Fruit fly (Drosophila melanogaster) whole organism, embryonic: ENCODE data around the gene CG3662.

Experiments used
- Ada2b ChIP-seq: fragments of 200-800 bp; sonication (Bioruptor generic); IDR thresholded peaks from 2 replicates; pipeline ENCODE4 v1.3.6; 2022; ENCODE audit warnings: missing biosample characterization, missing genetic modification characterization
- Asciz ChIP-seq: fragments of 200-800 bp; sonication (Bioruptor generic); optimal IDR thresholded peaks from 2 replicates; lab custom pipeline; 2017; ENCODE audit warnings: missing biosample characterization, mild to moderate bottlenecking, missing genetic modification characterization, missing genetic modification reagents
- Atf-2 ChIP-seq: fragments of 200-800 bp; sonication (Bioruptor generic); optimal IDR thresholded peaks from 2 replicates; lab custom pipeline; 2016; ENCODE audit warnings: missing biosample characterization, missing genetic modification characterization
- CG12942 ChIP-seq: fragments of 200-800 bp; sonication (Bioruptor generic); optimal IDR thresholded peaks from 3 replicates; lab custom pipeline; 2016; ENCODE audit warnings: missing biosample characterization, missing genetic modification characterization
- CG13287 ChIP-seq: fragments of 200-800 bp; sonication (Bioruptor generic); IDR thresholded peaks from 2 replicates; pipeline ENCODE4 v1.3.6; 2022; ENCODE audit warnings: missing biosample characterization, missing genetic modification characterization; ENCODE audit not compliant: partially characterized antibody
- CG13894 ChIP-seq: fragments of 200-800 bp; sonication (Bioruptor generic); optimal IDR thresholded peaks from 3 replicates; lab custom pipeline; 2018; ENCODE audit warnings: missing biosample characterization, mild to moderate bottlenecking, missing genetic modification characterization, moderate library complexity
- CG1529 ChIP-seq: fragments of 200-800 bp; sonication (Bioruptor generic); optimal IDR thresholded peaks from 3 replicates; lab custom pipeline; 2018; ENCODE audit warnings: missing biosample characterization, missing genetic modification characterization
- CG16863 ChIP-seq: fragments of 200-800 bp; sonication (Bioruptor generic); optimal IDR thresholded peaks from 3 replicates; lab custom pipeline; 2016; ENCODE audit warnings: missing biosample characterization, missing genetic modification characterization
- CG17829 ChIP-seq: fragments of 200-800 bp; optimal IDR thresholded peaks from 2 replicates; lab custom pipeline; 2019; ENCODE audit warnings: missing biosample characterization, mild to moderate bottlenecking, missing genetic modification characterization, moderate library complexity
- CG1792 ChIP-seq: fragments of 200-800 bp; sonication (Bioruptor generic); optimal IDR thresholded peaks from 2 replicates; lab custom pipeline; 2016; ENCODE audit warnings: missing biosample characterization, missing genetic modification characterization
- CG2678 ChIP-seq: fragments of 200-800 bp; sonication (Bioruptor generic); optimal IDR thresholded peaks from 3 replicates; lab custom pipeline; 2019; ENCODE audit warnings: missing biosample characterization, mild to moderate bottlenecking, missing genetic modification characterization, moderate library complexity
- CG34422 ChIP-seq: fragments of 200-800 bp; sonication (Bioruptor generic); IDR thresholded peaks from 3 replicates; pipeline ENCODE4 v1.3.6; 2022; ENCODE audit warnings: missing biosample characterization, missing genetic modification characterization
- CG42726 ChIP-seq: fragments of 200-800 bp; sonication (Bioruptor generic); IDR thresholded peaks from 2 replicates; pipeline ENCODE4 v1.3.6; 2022; ENCODE audit warnings: missing biosample characterization, missing genetic modification characterization; ENCODE audit not compliant: partially characterized antibody
- CG7786 ChIP-seq: fragments of 200-800 bp; sonication (Bioruptor generic); optimal IDR thresholded peaks from 2 replicates; lab custom pipeline; 2016; ENCODE audit warnings: missing biosample characterization, missing genetic modification characterization
- CG7987 ChIP-seq: fragments of 200-800 bp; sonication (Bioruptor generic); optimal IDR thresholded peaks from 2 replicates; lab custom pipeline; 2018; ENCODE audit warnings: missing biosample characterization, mild to moderate bottlenecking, missing genetic modification characterization, moderate library complexity
- CG8281 ChIP-seq: fragments of 200-800 bp; sonication (Bioruptor generic); optimal IDR thresholded peaks from 2 replicates; lab custom pipeline; 2018; ENCODE audit warnings: missing biosample characterization, mild to moderate bottlenecking, missing genetic modification characterization, moderate library complexity
- CG8290 ChIP-seq, 3 experiments: fragments of 200-800 bp; sonication (Bioruptor generic); optimal IDR thresholded peaks; 2 replicates each; lab custom pipeline; 2016 to 2019; ENCODE audit warnings: missing biosample characterization in 3 of 3, missing genetic modification characterization in 3 of 3, mild to moderate bottlenecking in 2 of 3, moderate library complexity in 1 of 3
- CG9797 ChIP-seq: fragments of 200-800 bp; sonication (Bioruptor generic); optimal IDR thresholded peaks from 3 replicates; lab custom pipeline; 2018; ENCODE audit warnings: missing biosample characterization, mild to moderate bottlenecking, missing genetic modification characterization
- CG9817 ChIP-seq: fragments of 200-800 bp; sonication (Bioruptor generic); optimal IDR thresholded peaks from 2 replicates; lab custom pipeline; 2018; ENCODE audit warnings: missing biosample characterization, mild to moderate bottlenecking, missing genetic modification characterization, moderate library complexity
- CrebB ChIP-seq: fragments of 200-800 bp; sonication (Bioruptor generic); optimal IDR thresholded peaks from 3 replicates; lab custom pipeline; 2018; ENCODE audit warnings: missing biosample characterization, mild to moderate bottlenecking, missing genetic modification characterization
- D19B ChIP-seq: fragments of 200-800 bp; sonication (Bioruptor generic); optimal IDR thresholded peaks from 2 replicates; lab custom pipeline; 2017; ENCODE audit warnings: missing biosample characterization, mild to moderate bottlenecking, missing genetic modification characterization
- Doc2 ChIP-seq: fragments of 200-800 bp; sonication (Bioruptor generic); IDR thresholded peaks from 2 replicates; pipeline ENCODE4 v1.3.6; 2022; ENCODE audit warnings: missing biosample characterization, missing genetic modification characterization
- Drgx ChIP-seq: fragments of 200-800 bp; sonication (Bioruptor generic); IDR thresholded peaks from 2 replicates; pipeline ENCODE4 v1.3.6; 2022; ENCODE audit warnings: missing biosample characterization, missing genetic modification characterization
- Eip74EF ChIP-seq, 2 experiments: fragments of 200-800 bp in 1 of 2; fragments of >200 bp in 1 of 2; sonication (Bioruptor generic) in 1 of 2; optimal IDR thresholded peaks; 2 replicates each; lab custom pipeline; 2017 to 2019; ENCODE audit warnings: missing biosample characterization in 2 of 2, missing genetic modification characterization in 2 of 2, mild to moderate bottlenecking in 1 of 2, moderate library complexity in 1 of 2
- Hr51 ChIP-seq, 2 experiments: fragments of 200-800 bp; sonication (Bioruptor generic); optimal IDR thresholded peaks; 2 replicates in 1 of 2; 3 replicates in 1 of 2; lab custom pipeline; 2016 to 2018; ENCODE audit warnings: missing biosample characterization in 2 of 2, missing genetic modification characterization in 2 of 2, mild to moderate bottlenecking in 1 of 2, moderate library complexity in 1 of 2
- NC2α ChIP-seq: fragments of 200-800 bp; sonication (Bioruptor generic); optimal IDR thresholded peaks from 2 replicates; lab custom pipeline; 2016; ENCODE audit warnings: missing biosample characterization, missing genetic modification characterization
- Oaz ChIP-seq: fragments of 200-800 bp; sonication (Bioruptor generic); IDR thresholded peaks from 2 replicates; pipeline ENCODE4 v1.3.6; 2022; ENCODE audit warnings: missing biosample characterization, missing genetic modification characterization
- Sry-δ ChIP-seq: fragments of 200-800 bp; sonication (Bioruptor generic); optimal IDR thresholded peaks from 2 replicates; lab custom pipeline; 2016; ENCODE audit warnings: missing biosample characterization, missing genetic modification characterization
- Stat92E ChIP-seq, 3 experiments: fragments of >200 bp in 2 of 3; fragments of 200-800 bp in 1 of 3; sonication (Bioruptor generic) in 1 of 3; optimal IDR thresholded peaks; 2 replicates each; lab custom pipeline; 2017 to 2019; ENCODE audit warnings: missing biosample characterization in 3 of 3, missing genetic modification characterization in 3 of 3, mild to moderate bottlenecking in 1 of 3, moderate library complexity in 1 of 3
- bbx ChIP-seq: fragments of 200-800 bp; sonication (Bioruptor generic); IDR thresholded peaks from 2 replicates; pipeline ENCODE4 v1.3.6; 2022; ENCODE audit warnings: missing biosample characterization, missing genetic modification characterization; ENCODE audit not compliant: partially characterized antibody
- crc ChIP-seq: fragments of 200-800 bp; sonication (Bioruptor generic); optimal IDR thresholded peaks from 2 replicates; lab custom pipeline; 2016; ENCODE audit warnings: missing biosample characterization, missing genetic modification characterization
- croc ChIP-seq: fragments of 200-800 bp; sonication (Bioruptor generic); conservative IDR thresholded peaks from 3 replicates; pipeline ENCODE4 v1.3.6; 2022; ENCODE audit warnings: missing biosample characterization, missing genetic modification characterization
- crp ChIP-seq, 2 experiments: fragments of 200-800 bp; sonication (Bioruptor generic); optimal IDR thresholded peaks; 2 replicates in 1 of 2; 3 replicates in 1 of 2; lab custom pipeline; 2017; ENCODE audit warnings: missing biosample characterization in 2 of 2, missing genetic modification characterization in 2 of 2, mild to moderate bottlenecking in 1 of 2, moderate library complexity in 1 of 2
- dimm ChIP-seq: fragments of 200-800 bp; sonication (Bioruptor generic); IDR thresholded peaks from 2 replicates; pipeline ENCODE4 v1.3.6; 2022; ENCODE audit warnings: missing biosample characterization, missing genetic modification characterization
- emc ChIP-seq: fragments of 200-800 bp; sonication (Bioruptor generic); optimal IDR thresholded peaks from 2 replicates; lab custom pipeline; 2016; ENCODE audit warnings: missing biosample characterization, missing genetic modification characterization
- fd102C ChIP-seq: fragments of 200-800 bp; sonication (Bioruptor generic); optimal IDR thresholded peaks from 2 replicates; lab custom pipeline; 2018; ENCODE audit warnings: missing biosample characterization, mild to moderate bottlenecking, missing genetic modification characterization, moderate library complexity
- gfzf ChIP-seq: fragments of 200-800 bp; sonication (Bioruptor generic); optimal IDR thresholded peaks from 2 replicates; lab custom pipeline; 2016; ENCODE audit warnings: missing biosample characterization, mild to moderate bottlenecking, missing genetic modification characterization, moderate library complexity
- ind ChIP-seq: fragments of 200-800 bp; sonication (Bioruptor generic); optimal IDR thresholded peaks from 3 replicates; lab custom pipeline; 2016; ENCODE audit warnings: missing biosample characterization, missing genetic modification characterization
- ken ChIP-seq: fragments of 200-800 bp; sonication (Bioruptor generic); IDR thresholded peaks from 3 replicates; pipeline ENCODE4 v1.3.6; 2022; ENCODE audit warnings: missing biosample characterization, missing genetic modification characterization
- lmd ChIP-seq: fragments of 200-800 bp; sonication (Bioruptor generic); IDR thresholded peaks from 2 replicates; pipeline ENCODE4 v1.3.6; 2022; ENCODE audit warnings: missing biosample characterization, missing genetic modification characterization
- nerfin-1 ChIP-seq: fragments of 200-800 bp; sonication (Bioruptor generic); optimal IDR thresholded peaks from 3 replicates; lab custom pipeline; 2019; ENCODE audit warnings: missing biosample characterization, mild to moderate bottlenecking, missing genetic modification characterization, moderate library complexity
- nerfin-2 ChIP-seq: fragments of 200-800 bp; sonication (Bioruptor generic); IDR thresholded peaks from 2 replicates; pipeline ENCODE4 v1.3.6; 2022; ENCODE audit warnings: missing biosample characterization, missing genetic modification characterization; ENCODE audit not compliant: partially characterized antibody
- pho ChIP-seq: fragments of 200-800 bp; sonication (Bioruptor generic); optimal IDR thresholded peaks from 2 replicates; lab custom pipeline; 2016; ENCODE audit warnings: missing biosample characterization, missing genetic modification characterization
- sens-2 ChIP-seq: fragments of 200-800 bp; sonication (Bioruptor generic); IDR thresholded peaks from 2 replicates; pipeline ENCODE4 v1.3.6; 2022; ENCODE audit warnings: missing biosample characterization, missing genetic modification characterization
- tup ChIP-seq: fragments of 200-800 bp; sonication (Bioruptor generic); optimal IDR thresholded peaks from 2 replicates; lab custom pipeline; 2016; ENCODE audit warnings: missing biosample characterization, mild to moderate bottlenecking, missing genetic modification characterization, moderate library complexity
- vvl ChIP-seq: fragments of 200-800 bp; sonication (Bioruptor generic); IDR thresholded peaks from 2 replicates; pipeline ENCODE4 v1.3.6; 2022; ENCODE audit warnings: missing biosample characterization, missing genetic modification characterization
- zen2 ChIP-seq: fragments of 200-800 bp; sonication (Bioruptor generic); IDR thresholded peaks from 3 replicates; pipeline ENCODE4 v1.3.6; 2022; ENCODE audit warnings: missing biosample characterization, missing genetic modification characterization; ENCODE audit not compliant: partially characterized antibody
- zfh1 ChIP-seq: fragments of 200-800 bp; sonication (Bioruptor generic); IDR thresholded peaks from 3 replicates; pipeline ENCODE4 v1.3.6; 2022; ENCODE audit warnings: missing biosample characterization, missing genetic modification characterization

The CG3662 gene

dm6 chr2L:852647-853111 is 31.6 kb downstream of the CG3662 start, which contains the start of the genes CG4291 and kraken (continued):
- TF ChIP-seq CG8290 (GFP tag; optimal IDR thresholded peaks at IDR 0.05; lab: Kevin White, UChicago) = no peak
- TF ChIP-seq CG8290 (tag; optimal IDR thresholded peaks at IDR 0.05; lab: Kevin White, UChicago) = peak in 1 of 2 experiments; percentile 95
- 0 out of 2 replicates have a peak, but pooled peaks have one; percentile 24 for TF ChIP-seq Ada2b (GFP tag; lab: Robert Waterston, UW)
- TF ChIP-seq CG8281 (tag; lab: Kevin White, UChicago) = peak; percentile 99
- peak in 1 of 2 experiments; percentile 4 for TF ChIP-seq Eip74EF (GFP tag; optimal IDR thresholded peaks at IDR 0.05; lab: Kevin White, UChicago)
- TF ChIP-seq Sry-δ = peak; percentile 60
- no peak for TF ChIP-seq Atf-2
- peak in 1 of 3 experiments; percentile 56 for TF ChIP-seq Stat92E (GFP tag; optimal IDR thresholded peaks at IDR 0.05; lab: Kevin White, UChicago)
- TF ChIP-seq dimm (GFP tag; lab: Robert Waterston, UW) = no peak
- TF ChIP-seq CrebB (tag; lab: Kevin White, UChicago) = peak; percentile 82
- TF ChIP-seq CG16863 (GFP tag; lab: Kevin White, UChicago) = peak; percentile 1
- TF ChIP-seq Drgx (GFP tag; lab: Robert Waterston, UW) = peak; percentile 35; the same call in 1 of the 2 replicates
- peak; percentile 73 for TF ChIP-seq nerfin-1 (tag; lab: Kevin White, UChicago)
- TF ChIP-seq CG1529 (GFP tag; lab: Kevin White, UChicago) = no peak
- peak; percentile 32 for TF ChIP-seq crc (GFP tag; lab: Kevin White, UChicago)
- TF ChIP-seq CG9797 (GFP tag; lab: Kevin White, UChicago) = peak; percentile 33
- TF ChIP-seq CG42726 (GFP tag; lab: Robert Waterston, UW) = peak; percentile 64; the same call in 1 of the 2 replicates
- no peak for TF ChIP-seq crp (GFP tag; optimal IDR thresholded peaks at IDR 0.05; lab: Kevin White, UChicago)
- peak; percentile 70 for TF ChIP-seq CG17829 (tag; lab: Kevin White, UChicago)
- 0 out of 2 replicates have a peak, but pooled peaks have one; percentile 31 for TF ChIP-seq nerfin-2
- peak; percentile 63; the same call in 2 of the 3 replicates for TF ChIP-seq ken (GFP tag; lab: Robert Waterston, UW)
- TF ChIP-seq zen2 (GFP tag; lab: Robert Waterston, UW) = no peak
- TF ChIP-seq lmd (GFP tag; lab: Robert Waterston, UW) = peak; percentile 53; the same call in 1 of the 2 replicates
- TF ChIP-seq tup (GFP tag; lab: Kevin White, UChicago) = no peak
- peak; percentile 77 for TF ChIP-seq CG13894 (tag; lab: Kevin White, UChicago)
- peak; percentile 30 for TF ChIP-seq gfzf (GFP tag; lab: Kevin White, UChicago)
- peak; percentile 64 for TF ChIP-seq CG7987 (GFP tag; lab: Kevin White, UChicago)
- TF ChIP-seq vvl (GFP tag; lab: Robert Waterston, UW) = peak; percentile 80
- peak; percentile 42; the same call in 1 of the 3 replicates for TF ChIP-seq zfh1 (GFP tag; lab: Robert Waterston, UW)
- TF ChIP-seq CG1792 = peak; percentile 31
- no peak for TF ChIP-seq sens-2 (GFP tag; lab: Robert Waterston, UW)
- TF ChIP-seq CG2678 (tag; lab: Kevin White, UChicago) = peak; percentile 59
- TF ChIP-seq CG9817 (tag; lab: Kevin White, UChicago) = peak; percentile 60
- peak; percentile 70 for TF ChIP-seq ind
- TF ChIP-seq Doc2 (GFP tag; lab: Robert Waterston, UW) = no peak
- TF ChIP-seq Asciz = no peak
- TF ChIP-seq Oaz (GFP tag; lab: Robert Waterston, UW) = 0 out of 2 replicates have a peak, but pooled peaks have one; percentile 12
- TF ChIP-seq fd102C (GFP tag; lab: Kevin White, UChicago) = no peak
- TF ChIP-seq bbx (GFP tag; lab: Robert Waterston, UW) = peak; percentile 65
- no peak for TF ChIP-seq D19B (GFP tag; lab: Kevin White, UChicago)
- TF ChIP-seq NC2α (GFP tag; lab: Kevin White, UChicago) = no peak
- TF ChIP-seq CG12942 (GFP tag; lab: Kevin White, UChicago) = peak; percentile 15
- peak; percentile 10 to 12 for TF ChIP-seq Hr51 (GFP tag; optimal IDR thresholded peaks at IDR 0.05; lab: Kevin White, UChicago)
- TF ChIP-seq CG13287 (GFP tag; lab: Robert Waterston, UW) = peak; percentile 64
- peak; percentile 80; the same call in 2 of the 3 replicates for TF ChIP-seq CG34422 (GFP tag; lab: Robert Waterston, UW)
- TF ChIP-seq croc (GFP tag; lab: Robert Waterston, UW) = no peak
- TF ChIP-seq emc (GFP tag; lab: Kevin White, UChicago) = peak; percentile 26
- peak; percentile 17 for TF ChIP-seq CG7786
- peak; percentile 59 for TF ChIP-seq pho (GFP tag; lab: Kevin White, UChicago)
